Worm (Caenorhabditis elegans) whole organism, mixed stage, embryonic: Measurements from ENCODE around the gene dmsr-15.

Experiments
- M03D4.4 ChIP-seq: sonication (generic microtip); optimal IDR thresholded peaks from 2 replicates; lab custom pipeline; 2017; ENCODE audit warnings: mild to moderate bottlenecking, missing genetic modification characterization, missing compliant biosample characterization
- bed-3 ChIP-seq: fragments of 200-800 bp; sonication (Bioruptor generic); optimal IDR thresholded peaks from 3 replicates; lab custom pipeline; 2018; ENCODE audit warnings: mild to moderate bottlenecking, missing genetic modification characterization, moderate library complexity, missing compliant biosample characterization
- blmp-1 ChIP-seq: fragments of 150-350 bp; optimal IDR thresholded peaks from 2 replicates; lab custom pipeline; 2014; ENCODE audit warnings: missing biosample characterization, missing genetic modification characterization
- ceh-39 ChIP-seq: fragments of 150-350 bp; optimal IDR thresholded peaks from 2 replicates; lab custom pipeline; 2014; ENCODE audit warnings: missing biosample characterization, missing genetic modification characterization
- ceh-43 ChIP-seq: fragments of 200-800 bp; sonication (Bioruptor generic); optimal IDR thresholded peaks from 2 replicates; lab custom pipeline; 2018; ENCODE audit warnings: mild to moderate bottlenecking, missing genetic modification characterization, moderate library complexity, missing compliant biosample characterization
- ceh-83 ChIP-seq: fragments of 200-800 bp; sonication (Bioruptor generic); optimal IDR thresholded peaks from 2 replicates; lab custom pipeline; 2018; ENCODE audit warnings: mild to moderate bottlenecking, missing genetic modification characterization, missing compliant biosample characterization
- ces-1 ChIP-seq: fragments of 150-350 bp; optimal IDR thresholded peaks from 2 replicates; lab custom pipeline; 2014; ENCODE audit warnings: missing biosample characterization, missing genetic modification reagents, missing genetic modification characterization
- cnd-1 ChIP-seq: fragments of 200-800 bp; sonication (Bioruptor generic); optimal IDR thresholded peaks from 2 replicates; lab custom pipeline; 2018; ENCODE audit warnings: mild to moderate bottlenecking, missing genetic modification characterization, missing compliant biosample characterization
- drap-1 ChIP-seq: fragments of 200-800 bp; sonication (Bioruptor generic); optimal IDR thresholded peaks from 3 replicates; lab custom pipeline; 2018; ENCODE audit warnings: mild to moderate bottlenecking, missing genetic modification characterization, missing compliant biosample characterization
- elt-1 ChIP-seq: sonication (generic microtip); optimal IDR thresholded peaks from 2 replicates; lab custom pipeline; 2017; ENCODE audit warnings: missing genetic modification characterization, mild to moderate bottlenecking, missing compliant biosample characterization, antibody characterized with exemption, moderate library complexity, borderline replicate concordance; ENCODE audit not compliant: insufficient read depth
- elt-3 ChIP-seq: fragments of 150-350 bp; optimal IDR thresholded peaks from 2 replicates; lab custom pipeline; 2014; ENCODE audit warnings: missing biosample characterization, missing genetic modification characterization
- flh-1 ChIP-seq: fragments of 200-800 bp; sonication (Bioruptor generic); optimal IDR thresholded peaks from 2 replicates; lab custom pipeline; 2018; ENCODE audit warnings: mild to moderate bottlenecking, missing genetic modification characterization, moderate library complexity, missing compliant biosample characterization
- ham-2 ChIP-seq: fragments of 200-800 bp; sonication (Bioruptor generic); optimal IDR thresholded peaks from 2 replicates; lab custom pipeline; 2018; ENCODE audit warnings: mild to moderate bottlenecking, missing genetic modification characterization, missing compliant biosample characterization
- hlh-1 ChIP-seq: fragments of 150-350 bp; optimal IDR thresholded peaks from 2 replicates; lab custom pipeline; 2014; ENCODE audit warnings: missing biosample characterization, missing genetic modification reagents, missing genetic modification characterization
- lin-13 ChIP-seq: fragments of 150-350 bp; optimal IDR thresholded peaks from 2 replicates; lab custom pipeline; 2014; ENCODE audit warnings: missing biosample characterization, missing genetic modification characterization
- lin-32 ChIP-seq: fragments of 200-800 bp; sonication (Bioruptor generic); optimal IDR thresholded peaks from 2 replicates; lab custom pipeline; 2018; ENCODE audit warnings: mild to moderate bottlenecking, missing genetic modification characterization, missing compliant biosample characterization
- lsy-2 ChIP-seq: fragments of 150-350 bp; optimal IDR thresholded peaks from 2 replicates; lab custom pipeline; 2014; ENCODE audit warnings: missing biosample characterization, missing genetic modification characterization
- mab-5 ChIP-seq: fragments of 150-350 bp; optimal IDR thresholded peaks from 2 replicates; lab custom pipeline; 2014; ENCODE audit warnings: missing biosample characterization, missing genetic modification characterization
- mep-1 ChIP-seq: fragments of 150-350 bp; optimal IDR thresholded peaks from 2 replicates; lab custom pipeline; 2017; ENCODE audit warnings: missing biosample characterization, missing genetic modification reagents, missing genetic modification characterization, inconsistent platforms
- mls-2 ChIP-seq: sonication (generic microtip); optimal IDR thresholded peaks from 2 replicates; lab custom pipeline; 2016; ENCODE audit warnings: mild to moderate bottlenecking, missing genetic modification characterization, moderate library complexity, missing compliant biosample characterization
- nhr-12 ChIP-seq: fragments of 150-350 bp; optimal IDR thresholded peaks from 2 replicates; lab custom pipeline; 2014; ENCODE audit warnings: missing biosample characterization, missing genetic modification characterization
- nhr-2 ChIP-seq: fragments of 150-350 bp; optimal IDR thresholded peaks from 2 replicates; lab custom pipeline; 2014; ENCODE audit warnings: missing biosample characterization, missing genetic modification characterization
- nhr-237 ChIP-seq: fragments of 150-350 bp; optimal IDR thresholded peaks from 2 replicates; lab custom pipeline; 2014; ENCODE audit warnings: missing biosample characterization, missing genetic modification characterization
- pha-4 ChIP-seq: fragments of 150-350 bp; optimal IDR thresholded peaks from 2 replicates; lab custom pipeline; 2018; ENCODE audit warnings: missing biosample characterization, missing genetic modification reagents, missing genetic modification characterization
- sem-2 ChIP-seq: fragments of 200-800 bp; sonication (Bioruptor generic); optimal IDR thresholded peaks from 2 replicates; lab custom pipeline; 2018; ENCODE audit warnings: mild to moderate bottlenecking, missing genetic modification characterization, missing compliant biosample characterization
- snpc-4 ChIP-seq: fragments of 150-350 bp; optimal IDR thresholded peaks from 2 replicates; lab custom pipeline; 2014; ENCODE audit warnings: missing biosample characterization, missing genetic modification characterization
- tbx-8 ChIP-seq: fragments of 200-800 bp; sonication (Bioruptor generic); optimal IDR thresholded peaks from 2 replicates; lab custom pipeline; 2018; ENCODE audit warnings: mild to moderate bottlenecking, missing genetic modification characterization, moderate library complexity, missing compliant biosample characterization
- unc-120 ChIP-seq: sonication (generic microtip); optimal IDR thresholded peaks from 2 replicates; lab custom pipeline; 2017; ENCODE audit warnings: missing genetic modification characterization, missing compliant biosample characterization; ENCODE audit not compliant: poor library complexity, severe bottlenecking
- unc-62 ChIP-seq: fragments of 150-350 bp; optimal IDR thresholded peaks from 2 replicates; lab custom pipeline; 2014; ENCODE audit warnings: missing biosample characterization, missing genetic modification reagents, missing genetic modification characterization
- zip-8 ChIP-seq: fragments of 150-350 bp; optimal IDR thresholded peaks from 2 replicates; lab custom pipeline; 2014; ENCODE audit warnings: missing biosample characterization, missing genetic modification characterization
- ztf-11 ChIP-seq: fragments of 150-350 bp; optimal IDR thresholded peaks from 2 replicates; lab custom pipeline; 2014; ENCODE audit warnings: missing biosample characterization, missing genetic modification characterization

Gene dmsr-15

DNA sequence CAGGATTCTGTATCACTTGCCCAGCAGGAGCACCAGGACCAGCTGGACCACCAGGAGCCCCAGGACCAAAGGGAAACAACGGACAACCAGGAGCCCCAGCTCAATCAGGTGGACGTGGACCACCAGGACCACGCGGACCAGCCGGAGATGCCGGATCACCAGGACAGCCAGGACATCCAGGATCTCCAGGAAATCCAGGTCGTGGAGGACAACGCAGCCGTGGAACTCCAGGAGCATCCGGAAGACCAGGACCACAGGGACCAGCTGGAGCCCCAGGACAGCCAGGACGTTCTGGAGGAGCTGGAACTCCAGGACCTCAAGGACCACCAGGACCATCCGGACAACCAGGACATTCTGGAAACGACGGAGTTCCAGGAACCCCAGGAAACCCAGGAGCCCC is 7.3 kb upstream of the dmsr-15 start:
- TF ChIP-seq M03D4.4 (tag; lab: Kevin White, UChicago) (no peak), bed-3 (GFP tag; lab: Kevin White, UChicago) (no peak), lin-32 (GFP tag; lab: Kevin White, UChicago) (no peak), mab-5 (tag; lab: Kevin White, UChicago) (no peak), mls-2 (tag; lab: Kevin White, UChicago) (no peak), tbx-8 (no peak), snpc-4 (tag; lab: Kevin White, UChicago) (no peak), ham-2 (no peak), ceh-83 (GFP tag; lab: Kevin White, UChicago) (no peak), nhr-12 (tag; lab: Kevin White, UChicago) (no peak), mep-1 (tag; lab: Kevin White, UChicago) (no peak), lin-13 (tag; lab: Kevin White, UChicago) (no peak), ceh-39 (tag; lab: Kevin White, UChicago) (no peak), unc-120 (tag; lab: Kevin White, UChicago) (no peak), nhr-237 (tag; lab: Kevin White, UChicago) (no peak), nhr-2 (tag; lab: Kevin White, UChicago) (no peak), unc-62 (GFP tag; lab: Kevin White, UChicago) (no peak), ces-1 (GFP tag; lab: Kevin White, UChicago) (no peak)

DNA sequence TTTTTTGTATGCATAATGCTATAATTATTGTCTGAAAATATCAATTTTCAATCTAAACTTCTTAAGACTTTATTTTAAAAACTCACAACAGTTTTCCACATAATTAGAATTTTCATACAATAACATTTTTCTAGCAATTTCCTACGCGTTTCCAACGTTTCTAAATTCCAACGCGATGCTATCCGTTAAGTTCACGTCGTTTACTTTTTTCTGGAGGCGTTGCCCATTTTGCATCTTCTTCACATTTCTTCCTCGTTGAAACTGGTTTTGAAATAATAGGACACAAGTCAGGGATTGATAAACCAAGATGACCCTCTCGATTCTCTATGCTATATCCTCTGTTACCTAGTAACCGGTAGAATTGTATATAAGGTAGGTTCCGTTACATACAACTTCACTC is 6.6 kb upstream of the dmsr-15 start, which contains the start of the genes T15B7.14 and col-143:
Gene T15B7.14, minus strand, starts transcription at position 101 of the 400 bp plus-strand sequence.
Gene col-143, plus strand, starts transcription at position 394 of the 400 bp plus-strand sequence.
- TF ChIP-seq zip-8 (tag; lab: Kevin White, UChicago) (no peak), drap-1 (GFP tag; lab: Kevin White, UChicago) (no peak), ceh-43 (GFP tag; lab: Kevin White, UChicago) (no peak), mls-2 (tag; lab: Kevin White, UChicago) (no peak), flh-1 (no peak), ztf-11 (tag; lab: Kevin White, UChicago) (no peak), unc-62 (GFP tag; lab: Kevin White, UChicago) (no peak), ham-2 (no peak), ceh-83 (GFP tag; lab: Kevin White, UChicago) (no peak), pha-4 (no peak), elt-1 (tag; lab: Kevin White, UChicago) (no peak), elt-3 (tag; lab: Kevin White, UChicago) (no peak), blmp-1 (no peak)

DNA sequence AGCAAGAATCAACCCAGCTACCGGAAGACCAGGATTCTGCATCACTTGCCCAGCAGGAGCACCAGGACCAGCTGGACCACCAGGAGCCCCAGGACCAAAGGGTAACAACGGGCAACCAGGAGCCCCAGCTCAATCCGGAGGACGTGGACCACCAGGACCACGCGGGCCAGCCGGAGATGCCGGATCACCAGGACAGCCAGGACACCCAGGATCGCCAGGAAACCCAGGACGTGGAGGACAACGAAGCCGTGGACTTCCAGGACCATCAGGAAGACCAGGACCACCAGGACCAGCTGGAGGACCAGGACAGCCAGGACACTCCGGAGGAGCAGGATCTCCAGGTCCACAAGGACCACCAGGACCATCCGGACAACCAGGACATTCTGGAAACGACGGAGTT is 2.9 kb upstream of the dmsr-15 start:
- TF ChIP-seq pha-4: no peak
- TF ChIP-seq ztf-11 (tag; lab: Kevin White, UChicago): no peak
- TF ChIP-seq hlh-1 (tag; lab: Kevin White, UChicago): no peak
- no peak for TF ChIP-seq mls-2 (tag; lab: Kevin White, UChicago)
- TF ChIP-seq snpc-4 (tag; lab: Kevin White, UChicago): no peak
- no peak for TF ChIP-seq cnd-1 (tag; lab: Kevin White, UChicago)
- TF ChIP-seq unc-120 (tag; lab: Kevin White, UChicago): no peak
- TF ChIP-seq nhr-237 (tag; lab: Kevin White, UChicago): no peak
- TF ChIP-seq lsy-2 (tag; lab: Kevin White, UChicago): no peak
- TF ChIP-seq elt-1 (tag; lab: Kevin White, UChicago): no peak
- no peak for TF ChIP-seq nhr-12 (tag; lab: Kevin White, UChicago)
- TF ChIP-seq, all 35 proteins: peak for 0

DNA sequence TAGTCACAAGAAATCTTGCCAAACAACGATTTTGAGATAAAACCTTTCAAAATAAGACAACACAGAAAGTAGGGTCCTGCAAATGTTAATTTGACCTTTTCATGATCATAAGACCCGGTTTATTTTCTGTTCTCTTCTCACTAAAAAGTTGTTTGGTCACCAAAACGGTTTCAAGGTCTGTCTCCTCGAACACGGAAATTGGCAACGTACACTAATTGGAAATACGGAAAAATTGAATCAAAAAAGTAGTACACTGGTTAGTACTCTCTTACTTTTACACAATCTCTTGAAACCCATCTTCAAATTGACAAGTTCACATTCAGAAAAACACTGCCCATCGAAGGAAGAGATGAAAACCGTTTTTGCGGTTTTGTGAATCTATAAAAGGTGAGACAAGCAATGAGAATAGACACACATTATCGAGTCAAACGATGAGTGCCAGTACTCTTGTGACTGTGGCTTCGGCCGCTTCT is 2.1 kb upstream of the dmsr-15 start, which contains the start of gene col-142:
Gene col-142, plus strand, starts transcription at position 423 of the 473 bp plus-strand sequence.
- TF ChIP-seq elt-3 (tag; lab: Kevin White, UChicago) (no peak), mep-1 (tag; lab: Kevin White, UChicago) (no peak), bed-3 (GFP tag; lab: Kevin White, UChicago) (no peak), unc-120 (tag; lab: Kevin White, UChicago) (no peak), lin-32 (GFP tag; lab: Kevin White, UChicago) (no peak)

DNA sequence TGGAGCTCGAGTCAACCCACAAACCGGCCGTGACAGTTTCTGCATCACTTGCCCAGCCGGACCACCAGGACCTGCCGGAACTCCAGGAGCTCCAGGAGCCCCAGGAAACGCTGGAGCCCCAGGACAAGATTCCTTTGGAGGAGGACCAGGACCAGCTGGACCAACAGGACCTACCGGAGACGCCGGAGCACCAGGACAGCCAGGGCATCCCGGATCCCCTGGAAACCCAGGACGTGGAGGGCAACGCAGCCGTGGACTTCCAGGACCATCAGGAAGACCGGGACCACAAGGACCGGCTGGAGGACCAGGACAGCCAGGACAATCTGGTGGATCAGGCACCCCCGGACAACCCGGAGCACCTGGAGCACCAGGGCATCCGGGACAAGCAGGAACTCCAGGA is 1.4 kb upstream of the dmsr-15 start:
- TF ChIP-seq snpc-4 (tag; lab: Kevin White, UChicago) (no peak), tbx-8 (no peak), sem-2 (GFP tag; lab: Kevin White, UChicago) (no peak), ces-1 (GFP tag; lab: Kevin White, UChicago) (no peak), mls-2 (tag; lab: Kevin White, UChicago) (no peak), nhr-237 (tag; lab: Kevin White, UChicago) (no peak), blmp-1 (no peak), lin-13 (tag; lab: Kevin White, UChicago) (no peak), lin-32 (GFP tag; lab: Kevin White, UChicago) (no peak), unc-62 (GFP tag; lab: Kevin White, UChicago) (no peak), mep-1 (tag; lab: Kevin White, UChicago) (no peak), nhr-2 (tag; lab: Kevin White, UChicago) (no peak), unc-120 (tag; lab: Kevin White, UChicago) (no peak), nhr-12 (tag; lab: Kevin White, UChicago) (no peak), elt-1 (tag; lab: Kevin White, UChicago) (no peak)
